Worm (Caenorhabditis elegans): ENCODE measurements around the gene basl-1.

The basl-1 gene

ce11 chrIII:5601999-5602398 lies 12.7 kb upstream of the basl-1 start (continued):
- peak; percentile 69; the same call in 1 of the 2 replicates for TF ChIP-seq F39B2.1 (GFP tag; IDR thresholded peaks at IDR 0.05)
- peak; percentile 57 for TF ChIP-seq F57A8.1 (GFP tag; optimal IDR thresholded peaks at IDR 0.05)
- TF ChIP-seq egrh-3 (GFP tag; IDR thresholded peaks at IDR 0.05): 0 out of 2 replicates have a peak, but pooled peaks have one; percentile 21
- 0 out of 2 replicates have a peak, but pooled peaks have one; percentile 48 for TF ChIP-seq cebp-1 (GFP tag; IDR thresholded peaks at IDR 0.05)
- peak; percentile 76 for TF ChIP-seq cebp-1 (tag; optimal IDR thresholded peaks at IDR 0.05)
- peak; percentile 82 for TF ChIP-seq sptf-2 (GFP tag; optimal IDR thresholded peaks at IDR 0.05)
- no peak for TF ChIP-seq F55B11.4 (tag; optimal IDR thresholded peaks at IDR 0.05; ENCODE audit: borderline replicate concordance, insufficient read depth)
- peak; percentile 83 for TF ChIP-seq madf-10 (tag; optimal IDR thresholded peaks at IDR 0.05)
- TF ChIP-seq mxl-1 (tag; optimal IDR thresholded peaks at IDR 0.05): peak; percentile 73
- peak; percentile 36 for TF ChIP-seq B0035.1 (tag; optimal IDR thresholded peaks at IDR 0.05)
- TF ChIP-seq nhr-27 (tag; optimal IDR thresholded peaks at IDR 0.05): peak; percentile 41
- peak; percentile 86 for TF ChIP-seq snpc-1.3 (tag; optimal IDR thresholded peaks at IDR 0.05; ENCODE audit: insufficient read depth)
- TF ChIP-seq hlh-12 (tag; optimal IDR thresholded peaks at IDR 0.05): no peak
- TF ChIP-seq dpl-1 (GFP tag; optimal IDR thresholded peaks at IDR 0.05): no peak
- TF ChIP-seq ZK185.1 (tag; optimal IDR thresholded peaks at IDR 0.05; ENCODE audit: poor library complexity, severe bottlenecking): peak; percentile 86
- 0 out of 2 replicates have a peak, but pooled peaks have one; percentile 67 for TF ChIP-seq nfya-2 (GFP tag; IDR thresholded peaks at IDR 0.05)
- TF ChIP-seq F22D6.2 (tag; optimal IDR thresholded peaks at IDR 0.05): peak; percentile 64
- TF ChIP-seq lin-54 (GFP tag; optimal IDR thresholded peaks at IDR 0.05): peak; percentile 75
- peak; percentile 84 for TF ChIP-seq dox-1 (GFP tag; IDR thresholded peaks at IDR 0.05)

- TF ChIP-seq C17E4.6 (GFP tag; IDR thresholded peaks at IDR 0.05): no peak
- TF ChIP-seq mcd-1 (GFP tag; IDR thresholded peaks at IDR 0.05): peak; percentile 66
- TF ChIP-seq tlf-1 (GFP tag; optimal IDR thresholded peaks at IDR 0.05): no peak
- no peak for TF ChIP-seq F55B11.4 (tag; optimal IDR thresholded peaks at IDR 0.05; ENCODE audit: borderline replicate concordance, insufficient read depth)
- TF ChIP-seq lsl-1 (GFP tag; optimal IDR thresholded peaks at IDR 0.05): no peak
- TF ChIP-seq B0019.2 (GFP tag; conservative IDR thresholded peaks at IDR 0.05): no peak
- peak; percentile 62 for TF ChIP-seq K12H6.12 (tag; optimal IDR thresholded peaks at IDR 0.05)
- TF ChIP-seq rcor-1 (GFP tag; IDR thresholded peaks at IDR 0.05): peak; percentile 34; the same call in 1 of the 2 replicates
- TF ChIP-seq Y67H2A.10 (GFP tag; conservative IDR thresholded peaks at IDR 0.05): no peak; the same call in 1 of the 2 replicates
- TF ChIP-seq nhr-179 (tag; optimal IDR thresholded peaks at IDR 0.05): no peak
- TF ChIP-seq lin-54 (GFP tag; optimal IDR thresholded peaks at IDR 0.05): peak; percentile 60
- no peak for TF ChIP-seq ztf-26 (tag; optimal IDR thresholded peaks at IDR 0.05)
- TF ChIP-seq lin-26 (GFP tag; IDR thresholded peaks at IDR 0.05): no peak
- no peak for TF ChIP-seq zim-3 (tag; optimal IDR thresholded peaks at IDR 0.05)
- TF ChIP-seq egl-18 (GFP tag; IDR thresholded peaks at IDR 0.05): no peak
- TF ChIP-seq F23B12.7 (tag; optimal IDR thresholded peaks at IDR 0.05; ENCODE audit: insufficient read depth): no peak
- peak; percentile 83 for TF ChIP-seq ceh-27 (GFP tag; optimal IDR thresholded peaks at IDR 0.05)
- TF ChIP-seq ZK185.1 (tag; optimal IDR thresholded peaks at IDR 0.05; ENCODE audit: poor library complexity, severe bottlenecking): peak; percentile 28
- no peak for TF ChIP-seq madf-8 (GFP tag; conservative IDR thresholded peaks at IDR 0.05)
- TF ChIP-seq ztf-28 (GFP tag; IDR thresholded peaks at IDR 0.05): no peak
- no peak for TF ChIP-seq nfya-1 (tag; optimal IDR thresholded peaks at IDR 0.05; ENCODE audit: borderline replicate concordance, insufficient read depth)
- no peak for TF ChIP-seq egl-44 (GFP tag; IDR thresholded peaks at IDR 0.05)
- no peak for TF ChIP-seq let-526 (GFP tag; IDR thresholded peaks at IDR 0.05)
- peak; percentile 31 for TF ChIP-seq tbp1 (GFP tag; optimal IDR thresholded peaks at IDR 0.05)
- no peak for TF ChIP-seq ceh-58 (GFP tag; IDR thresholded peaks at IDR 0.05)
- 0 out of 2 replicates have a peak, but pooled peaks have one; percentile 17 for TF ChIP-seq K11D2.4 (GFP tag; IDR thresholded peaks at IDR 0.05)
- TF ChIP-seq hsf-1 (GFP tag; IDR thresholded peaks at IDR 0.05): no peak
- TF ChIP-seq sea-2 (GFP tag; IDR thresholded peaks at IDR 0.05): no peak
- TF ChIP-seq snpc-4 (GFP tag; optimal IDR thresholded peaks at IDR 0.05): no peak
- TF ChIP-seq snpc-4 (tag; optimal IDR thresholded peaks at IDR 0.05): peak in 2 of 4 experiments; percentile 18 to 33
- no peak for TF ChIP-seq Y56A3A.18 (GFP tag; IDR thresholded peaks at IDR 0.05)
Measured at ce11 chrIII:5603439-5603986, 11.2 kb upstream of the basl-1 start, which contains the start of gene madf-11. TSS of gene madf-11 (minus strand) at chrIII:5603489.

Measured in whole organism, young adult.